Worm (Caenorhabditis elegans) whole organism, L4/young adult: ENCODE data around the gene oac-7.
"Not testable (repeated sequence)": the region's sequence is repeated elsewhere in the genome, so short reads cannot be mapped to it uniquely, and the experiment has no call there.

Experiments
- W03F9.2 ChIP-seq: fragments of 150-350 bp; optimal IDR thresholded peaks from 2 replicates; lab custom pipeline; 2014; ENCODE audit warnings: missing biosample characterization, missing genetic modification characterization
- dao-5 ChIP-seq: sonication (generic microtip); optimal IDR thresholded peaks from 2 replicates; lab custom pipeline; 2016; ENCODE audit warnings: missing genotype, missing genetic modification characterization, moderate library complexity, missing compliant biosample characterization
- him-1 ChIP-seq: sonication (generic microtip); optimal IDR thresholded peaks from 2 replicates; lab custom pipeline; 2016; ENCODE audit warnings: missing genotype, missing genetic modification reagents, missing genetic modification characterization, missing compliant biosample characterization

Gene oac-7

DNA sequence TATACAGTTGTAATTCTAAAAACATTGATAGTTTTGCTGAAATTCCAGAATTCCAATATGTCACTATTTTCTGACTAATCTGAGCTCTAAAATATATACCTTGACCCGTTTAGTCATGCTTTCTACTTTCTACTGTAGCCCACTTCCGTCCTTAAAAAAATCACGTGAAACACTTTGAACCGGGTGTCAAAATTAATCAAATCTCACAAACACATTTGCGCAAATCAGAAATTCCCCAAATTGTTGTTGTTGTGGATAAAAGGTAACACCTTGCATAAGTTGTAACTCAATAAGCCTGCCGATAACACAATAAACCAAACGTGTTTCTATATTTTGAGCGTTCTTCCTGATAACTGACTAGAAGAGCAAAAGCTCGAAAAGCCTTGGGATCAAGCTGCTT lies 2.4 kb upstream of the oac-7 start, which contains the start of gene srxa-7:
Gene srxa-7 (plus strand): TSS at position 301 of the 400 bp plus-strand sequence.
- TF ChIP-seq him-1 (tag; lab: Kevin White, UChicago) (no peak), W03F9.2 (tag; lab: Kevin White, UChicago) (no peak), dao-5 (tag; lab: Kevin White, UChicago) (no peak)

DNA sequence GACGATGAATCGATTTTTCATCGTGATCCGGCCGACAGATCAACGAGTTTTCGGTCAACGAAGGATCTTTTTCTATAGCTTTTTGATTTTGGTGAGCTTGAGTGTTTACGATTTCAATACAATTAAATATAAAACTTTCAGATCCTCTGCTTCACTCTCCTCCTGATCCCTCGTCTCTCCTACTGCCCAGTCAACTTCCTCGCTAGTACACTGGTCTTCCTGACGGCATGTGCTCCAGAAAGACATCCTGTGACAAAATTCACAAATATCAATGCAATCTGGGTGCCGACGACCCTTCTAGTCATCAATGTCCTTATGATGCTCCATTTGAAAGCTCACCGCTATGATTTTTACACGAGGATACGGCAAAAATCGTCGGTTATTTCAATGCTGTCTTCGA lies 1.3 kb upstream of the oac-7 start:
- TF ChIP-seq dao-5 (tag; lab: Kevin White, UChicago) (no peak), W03F9.2 (tag; lab: Kevin White, UChicago) (no peak), him-1 (tag; lab: Kevin White, UChicago) (no peak)

- TF ChIP-seq him-1 (tag; lab: Kevin White, UChicago) (no peak), dao-5 (tag; lab: Kevin White, UChicago) (no peak), W03F9.2 (tag; lab: Kevin White, UChicago) (no peak)
Measured at ce11 chrV:16315004-16315403, 5.4 kb downstream of the oac-7 start, which contains the start of gene str-214. TSS of gene str-214 (plus strand) at chrV:16315304.

- TF ChIP-seq dao-5 (tag; lab: Kevin White, UChicago) (no peak), him-1 (tag; lab: Kevin White, UChicago) (no peak), W03F9.2 (tag; lab: Kevin White, UChicago) (no peak)
Measured at ce11 chrV:16317244-16317643, 7.6 kb downstream of the oac-7 start, which contains the start of gene srh-180. TSS of gene srh-180 (plus strand) at chrV:16317544.

DNA sequence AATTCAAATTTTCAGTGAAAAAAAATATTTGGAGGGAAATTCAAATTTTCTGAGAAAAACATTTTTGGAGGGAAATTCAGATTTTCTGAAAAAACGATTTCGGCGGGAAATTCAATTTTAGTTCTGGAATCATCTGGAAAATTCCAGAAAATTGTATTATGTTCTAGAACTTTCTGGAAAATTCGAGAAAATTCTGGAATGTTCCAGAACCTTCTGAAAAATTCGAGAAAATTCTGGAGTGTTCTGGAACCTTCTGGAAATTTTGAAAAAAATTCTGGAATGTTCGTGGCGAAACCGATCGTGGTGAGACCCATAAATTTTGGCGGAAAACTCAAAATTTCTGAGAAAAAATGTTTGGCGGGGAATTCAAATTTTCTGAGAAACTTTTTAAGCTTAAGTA lies 12.6 kb downstream of the oac-7 start:
- no peak for TF ChIP-seq W03F9.2 (tag; lab: Kevin White, UChicago)
- no peak for TF ChIP-seq dao-5 (tag; lab: Kevin White, UChicago)
- TF ChIP-seq him-1 (tag; lab: Kevin White, UChicago): no peak

DNA sequence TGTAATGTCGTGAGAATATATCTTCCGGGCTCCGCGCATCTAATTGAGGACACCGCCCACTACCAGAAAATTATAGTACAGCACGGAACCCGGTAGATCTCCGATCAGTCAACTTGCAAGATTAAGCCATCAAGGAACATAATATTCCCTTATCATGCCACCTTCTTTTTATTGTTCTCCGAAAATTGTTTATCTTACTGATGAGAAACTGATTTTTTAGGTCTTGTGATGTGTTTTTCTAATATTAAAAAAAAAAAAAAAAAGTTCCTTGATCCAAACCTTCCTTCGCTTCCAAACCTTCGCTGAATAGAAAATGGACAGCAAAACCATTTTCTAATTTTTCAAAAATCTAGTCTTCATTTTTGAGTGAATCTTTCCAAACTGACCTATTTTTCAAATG lies 19.2 kb downstream of the oac-7 start, which contains the start of gene F57G8.7:
Gene F57G8.7 (plus strand): TSS at position 301 of the 400 bp plus-strand sequence.
- TF ChIP-seq W03F9.2 (tag; lab: Kevin White, UChicago) (no peak), him-1 (tag; lab: Kevin White, UChicago) (no peak), dao-5 (tag; lab: Kevin White, UChicago) (no peak)

DNA sequence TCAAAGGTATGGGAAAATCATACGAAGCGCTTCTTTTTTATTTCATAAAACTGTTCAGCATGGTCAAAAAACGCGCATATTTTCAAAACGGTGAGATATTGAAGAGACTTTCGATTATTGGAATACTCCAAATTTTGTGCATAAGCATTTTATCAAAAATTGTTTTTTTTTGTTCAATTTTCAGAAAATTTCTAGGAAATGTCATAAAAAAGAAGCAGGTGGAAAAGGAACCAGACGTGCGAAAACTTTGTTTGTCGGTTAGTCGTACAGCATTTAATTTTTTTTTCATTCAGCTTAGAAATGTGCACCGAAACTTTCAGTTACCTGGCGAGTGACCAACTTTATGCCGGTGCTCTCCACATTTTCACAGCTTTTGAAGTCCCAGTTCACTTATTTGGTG lies 23.8 kb downstream of the oac-7 start, which contains the start of gene srh-167:
Gene srh-167 (plus strand): TSS at position 301 of the 400 bp plus-strand sequence.
- TF ChIP-seq W03F9.2 (tag; lab: Kevin White, UChicago) (no peak), dao-5 (tag; lab: Kevin White, UChicago) (no peak), him-1 (tag; lab: Kevin White, UChicago) (no peak)

- TF ChIP-seq dao-5 (tag; lab: Kevin White, UChicago) (no peak), W03F9.2 (tag; lab: Kevin White, UChicago) (no peak), him-1 (tag; lab: Kevin White, UChicago) (no peak)
Measured at ce11 chrV:16336326-16336725, 26.7 kb downstream of the oac-7 start, which contains the start of gene srw-87. TSS of gene srw-87 (plus strand) at chrV:16336626.

DNA sequence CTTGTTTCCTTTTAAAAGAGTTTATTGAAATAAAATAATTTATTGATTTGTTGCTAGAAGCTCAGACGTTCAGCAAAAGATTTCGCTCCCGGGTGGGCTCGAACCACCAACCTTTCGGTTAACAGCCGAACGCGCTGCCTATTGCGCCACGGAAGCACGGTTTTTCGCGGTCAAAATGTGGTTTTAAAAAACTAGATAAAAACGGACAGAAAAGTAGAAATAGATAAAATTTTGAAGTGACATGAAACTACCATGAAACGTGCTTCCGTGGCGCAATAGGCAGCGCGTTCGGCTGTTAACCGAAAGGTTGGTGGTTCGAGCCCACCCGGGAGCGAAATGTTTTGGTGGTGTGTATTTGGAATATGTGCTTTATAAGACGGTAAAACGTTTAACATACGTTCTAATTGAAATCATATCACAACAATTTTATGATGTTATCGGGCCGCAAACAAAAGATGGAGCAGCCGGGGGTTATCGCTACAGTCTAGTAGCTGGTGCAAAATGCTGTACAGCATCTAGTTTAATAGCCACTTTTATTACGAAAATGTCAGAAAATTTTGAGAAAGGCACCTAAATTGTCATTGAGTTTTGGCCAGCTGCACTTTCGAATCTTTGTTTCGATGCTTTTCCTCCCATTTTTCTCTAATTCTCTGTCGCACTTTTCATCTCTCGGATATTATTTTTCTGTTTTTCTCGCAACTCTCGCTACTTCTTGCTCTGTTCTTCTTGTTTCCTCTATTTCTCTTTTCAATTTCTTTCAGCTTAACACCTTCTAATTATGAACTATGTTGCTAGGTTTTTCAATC lies 28.9 kb downstream of the oac-7 start, which contains the start of gene slc-9B.2:
Gene slc-9B.2 (plus strand): TSS at position 756 of the 806 bp plus-strand sequence.
- not testable (repeated sequence) for TF ChIP-seq W03F9.2, dao-5, him-1 (tag; lab: Kevin White, UChicago)

DNA sequence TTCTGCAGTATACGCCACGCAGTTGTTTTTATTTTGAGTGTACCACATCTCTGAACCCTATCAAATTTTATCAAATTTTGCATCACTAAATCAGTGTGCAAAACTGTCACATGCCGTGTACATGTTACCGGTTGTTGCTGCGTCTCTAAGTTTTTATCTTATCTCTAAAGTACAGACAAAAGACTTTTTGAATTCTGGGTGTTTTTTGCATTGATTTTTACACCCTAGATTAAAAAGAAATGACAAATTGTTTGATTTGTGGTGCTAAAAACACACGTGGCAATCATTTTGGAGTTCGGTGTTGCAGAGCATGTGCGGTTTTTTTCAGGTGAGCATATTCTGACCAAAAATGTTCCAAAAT lies 32.6 kb downstream of the oac-7 start, which contains the start of gene nhr-193:
Gene nhr-193 (plus strand): TSS at position 51 of the 361 bp plus-strand sequence.
- TF ChIP-seq him-1 (tag; lab: Kevin White, UChicago) (no peak), dao-5 (tag; lab: Kevin White, UChicago) (no peak), W03F9.2 (tag; lab: Kevin White, UChicago) (no peak)

DNA sequence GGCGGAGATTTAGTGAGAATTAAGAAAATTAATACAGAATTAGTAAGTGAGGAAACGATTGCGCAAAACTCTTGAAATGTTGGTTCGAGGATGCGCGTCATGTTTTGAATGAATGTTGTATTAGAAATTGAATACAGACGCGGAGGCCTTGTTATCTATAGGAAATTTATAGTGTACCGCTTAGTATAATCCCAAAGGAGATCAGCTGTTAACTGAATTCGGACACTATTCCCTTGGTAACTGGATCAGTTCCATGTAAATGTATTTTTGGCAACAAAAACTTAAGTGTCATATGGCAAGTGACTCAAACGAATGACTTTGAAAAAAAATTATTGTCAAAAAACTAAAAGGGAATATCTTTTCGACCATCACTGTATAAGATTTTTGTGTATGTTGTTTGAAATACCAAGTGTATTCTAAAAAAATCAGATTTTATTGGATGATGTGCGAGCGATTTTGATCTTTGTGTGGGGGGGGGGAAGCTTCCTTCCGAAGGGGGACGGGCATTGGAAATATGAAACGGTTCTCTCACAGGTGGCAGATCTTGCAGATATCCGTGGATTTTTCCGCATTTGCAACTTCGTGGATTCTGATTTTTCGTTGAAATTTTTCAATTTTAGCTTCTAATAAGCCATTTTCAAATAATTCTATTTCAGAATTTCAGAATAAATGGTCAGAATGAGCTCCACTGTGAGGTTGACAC lies 37.0 kb downstream of the oac-7 start, which contains the start of the genes W08G11.5 and W08G11.1:
Gene W08G11.5 (minus strand): TSS at position 101 of the 703 bp plus-strand sequence.
Gene W08G11.1 (plus strand): TSS at position 653 of the 703 bp plus-strand sequence.
- TF ChIP-seq dao-5 (tag; lab: Kevin White, UChicago) (no peak), W03F9.2 (tag; lab: Kevin White, UChicago) (no peak), him-1 (tag; lab: Kevin White, UChicago) (no peak)

DNA sequence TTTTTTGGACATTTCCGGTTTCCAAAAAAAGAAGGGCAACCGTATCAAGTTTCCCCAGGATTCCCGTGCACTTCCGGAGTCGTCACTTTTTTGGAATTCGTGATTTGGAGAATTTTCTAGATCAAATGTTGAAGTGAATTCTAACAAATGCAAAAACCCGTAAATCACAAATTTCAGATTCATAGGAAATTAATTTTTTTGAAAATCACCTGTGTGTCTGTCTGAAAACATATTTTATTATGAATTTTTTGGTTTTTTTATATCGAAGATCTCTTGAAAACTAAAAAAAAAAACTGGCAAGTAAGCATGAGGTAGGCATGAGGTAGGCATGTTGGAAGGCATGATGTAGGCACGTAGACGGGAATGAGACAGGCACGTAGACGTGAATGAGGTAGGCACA lies 40.5 kb downstream of the oac-7 start:
- TF ChIP-seq W03F9.2 (tag; lab: Kevin White, UChicago) (no peak), him-1 (tag; lab: Kevin White, UChicago) (no peak), dao-5 (tag; lab: Kevin White, UChicago) (no peak)
